Worm (Caenorhabditis elegans): Measurements from ENCODE around the gene M03F4.6.
A peak's percentile ranks its signal among the peaks of the same experiment; 100 is the strongest.

Gene M03F4.6

ce11 chrX:4938990-4939389 is 30.1 kb downstream of the M03F4.6 start:
- TF ChIP-seq nhr-77 (tag; optimal IDR thresholded peaks at IDR 0.05) (no peak), ceh-82 (tag; optimal IDR thresholded peaks at IDR 0.05) (no peak), fkh-10 (GFP tag; optimal IDR thresholded peaks at IDR 0.05) (peak; percentile 34), dmd-8 (GFP tag; IDR thresholded peaks at IDR 0.05) (no peak), mdt-29 (GFP tag; IDR thresholded peaks at IDR 0.05) (no peak), ama-1 (optimal IDR thresholded peaks at IDR 0.05) (no peak), duxl-1 (tag; optimal IDR thresholded peaks at IDR 0.05; ENCODE audit: poor library complexity) (no peak)

DNA sequence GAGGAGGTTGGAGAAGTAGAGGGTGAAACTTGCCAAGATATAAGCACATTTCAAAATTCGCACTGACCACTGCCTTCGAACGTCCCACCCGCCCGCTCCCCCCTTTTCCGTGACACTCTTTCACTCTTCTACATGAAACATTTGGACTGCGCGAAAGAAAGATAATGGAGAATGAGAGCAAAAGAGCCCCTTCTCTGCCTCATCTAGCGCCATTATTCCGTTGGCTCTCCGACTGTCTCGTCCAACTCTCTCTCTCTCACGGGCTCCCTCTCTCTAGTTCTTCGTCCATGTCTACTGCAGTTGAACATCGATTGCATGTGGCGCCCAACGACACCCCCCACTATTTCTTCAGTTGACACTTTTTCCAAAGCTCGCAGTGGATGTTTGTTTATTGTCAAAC is 36.2 kb downstream of the M03F4.6 start:
- TF ChIP-seq hmg-1.1 (GFP tag; IDR thresholded peaks at IDR 0.05) (0 out of 2 replicates have a peak, but pooled peaks have one; percentile 44), mep-1 (tag; optimal IDR thresholded peaks at IDR 0.05) (peak; percentile 8), mes-2 (tag; optimal IDR thresholded peaks at IDR 0.05; ENCODE audit: poor library complexity, severe bottlenecking) (no peak), ctbp-1 (GFP tag; IDR thresholded peaks at IDR 0.05) (0 out of 2 replicates have a peak, but pooled peaks have one; percentile 46), ces-1 (GFP tag; optimal IDR thresholded peaks at IDR 0.05) (no peak), hlh-11 (tag; optimal IDR thresholded peaks at IDR 0.05) (no peak)

DNA sequence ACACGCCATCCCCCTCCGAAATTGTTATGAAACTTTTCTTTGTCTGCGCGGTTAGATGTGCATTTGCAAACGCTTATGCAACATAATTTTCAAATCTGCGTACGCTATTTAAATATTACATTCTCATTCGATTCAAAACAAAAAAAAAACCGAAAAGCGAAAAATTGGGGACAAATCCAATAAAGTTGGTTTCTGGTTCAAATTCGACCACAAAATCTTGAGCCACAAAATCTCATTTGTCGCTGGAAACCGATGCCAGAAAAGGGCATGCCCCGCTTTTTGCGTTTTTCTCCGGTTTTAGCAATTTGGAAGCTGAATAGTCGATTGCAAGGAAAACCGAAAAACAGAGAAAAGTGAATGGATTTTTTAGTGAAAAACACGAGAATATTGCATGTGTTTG is 37.1 kb downstream of the M03F4.6 start:
- no peak for TF ChIP-seq daf-19 (GFP tag; conservative IDR thresholded peaks at IDR 0.05)
- no peak for TF ChIP-seq ctbp-1 (GFP tag; IDR thresholded peaks at IDR 0.05)
- no peak for TF ChIP-seq nhr-6 (tag; optimal IDR thresholded peaks at IDR 0.05)
- no peak for TF ChIP-seq ztf-11 (tag; optimal IDR thresholded peaks at IDR 0.05)
- TF ChIP-seq zip-2 (tag; optimal IDR thresholded peaks at IDR 0.05): no peak
- no peak for TF ChIP-seq spr-1 (tag; optimal IDR thresholded peaks at IDR 0.05)
- TF ChIP-seq saeg-2 (GFP tag; IDR thresholded peaks at IDR 0.05): no peak
- no peak for TF ChIP-seq F44E2.7 (GFP tag; IDR thresholded peaks at IDR 0.05)
- no peak for TF ChIP-seq nhr-111 (GFP tag; optimal IDR thresholded peaks at IDR 0.05)

DNA sequence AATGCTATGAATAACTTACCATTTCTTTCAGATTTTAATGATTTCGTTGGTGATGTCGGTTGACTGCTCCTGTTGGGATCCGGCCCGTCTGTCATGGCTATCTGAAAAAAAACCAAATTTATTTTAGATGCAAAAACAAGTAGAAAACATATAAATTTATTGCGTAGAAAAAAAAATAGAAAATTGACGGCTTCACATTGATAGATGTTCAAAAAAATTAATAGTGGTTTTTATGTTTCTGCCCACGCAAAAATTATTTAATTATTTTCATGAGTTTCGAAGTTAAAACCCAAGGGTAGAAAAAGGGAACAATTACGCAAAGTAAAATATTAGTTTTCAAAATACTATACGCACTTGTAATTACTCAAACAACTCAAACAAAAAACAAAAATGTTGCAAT is 39.5 kb downstream of the M03F4.6 start, which contains the start of gene mct-4:
TSS of gene mct-4 (minus strand) at position 101 of the 400 bp plus-strand sequence.
- TF ChIP-seq ceh-82 (tag; optimal IDR thresholded peaks at IDR 0.05) (no peak), unc-130 (GFP tag; optimal IDR thresholded peaks at IDR 0.05) (no peak), nhr-6 (tag; optimal IDR thresholded peaks at IDR 0.05) (no peak), Y75B8A.6 (GFP tag; IDR thresholded peaks at IDR 0.05) (no peak), lin-29 (GFP tag; IDR thresholded peaks at IDR 0.05) (no peak), ztf-11 (tag; optimal IDR thresholded peaks at IDR 0.05) (no peak), skn-1 (tag; optimal IDR thresholded peaks at IDR 0.05) (no peak), ZK337.2 (GFP tag; IDR thresholded peaks at IDR 0.05) (no peak), F37D6.2 (tag; optimal IDR thresholded peaks at IDR 0.05) (no peak), Y48G9A.11 (GFP tag; IDR thresholded peaks at IDR 0.05) (no peak), F44E2.7 (GFP tag; IDR thresholded peaks at IDR 0.05) (no peak), mdt-29 (GFP tag; IDR thresholded peaks at IDR 0.05) (no peak)

ce11 chrX:4928118-4928517 is 41.0 kb downstream of the M03F4.6 start:
- TF ChIP-seq cey-2 (tag; optimal IDR thresholded peaks at IDR 0.05; ENCODE audit: borderline replicate concordance, insufficient read depth): no peak
- TF ChIP-seq nhr-28 (tag; optimal IDR thresholded peaks at IDR 0.05): peak; percentile 10
- TF ChIP-seq daf-16 (GFP tag; optimal IDR thresholded peaks at IDR 0.05): no peak
- TF ChIP-seq daf-16 (tag; optimal IDR thresholded peaks at IDR 0.05): peak; percentile 63
- no peak for TF ChIP-seq F26F4.8 (GFP tag; conservative IDR thresholded peaks at IDR 0.05)
- no peak for TF ChIP-seq fos-1 (tag; optimal IDR thresholded peaks at IDR 0.05)
- TF ChIP-seq pqm-1 (tag; optimal IDR thresholded peaks at IDR 0.05): peak; percentile 76
- peak; percentile 42 for TF ChIP-seq dve-1 (tag; optimal IDR thresholded peaks at IDR 0.05; ENCODE audit: insufficient read depth)
- no peak for TF ChIP-seq mdl-1 (tag; optimal IDR thresholded peaks at IDR 0.05)
- TF ChIP-seq fkh-10 (GFP tag; optimal IDR thresholded peaks at IDR 0.05): no peak
- no peak for TF ChIP-seq nhr-237 (tag; optimal IDR thresholded peaks at IDR 0.05)
- TF ChIP-seq dmd-6 (GFP tag; IDR thresholded peaks at IDR 0.05): peak; percentile 61
- peak; percentile 57 for TF ChIP-seq hlh-11 (tag; optimal IDR thresholded peaks at IDR 0.05)
- TF ChIP-seq duxl-1 (tag; optimal IDR thresholded peaks at IDR 0.05; ENCODE audit: poor library complexity): no peak

All from whole organism, L4 larva.